Fruit fly (Drosophila melanogaster): ENCODE data around the gene CG16762.

- TF ChIP-seq CG8478 (optimal IDR thresholded peaks at IDR 0.05) (no peak), CTCF (optimal IDR thresholded peaks at IDR 0.05) (no peak)
Measured at dm6 chr3L:2488634-2489033, 13.2 kb upstream of the CG16762 start, which contains the start of gene CG1146.
